Worm (Caenorhabditis elegans) whole organism, L2 larva: Measurements from ENCODE around the gene fbxb-39.

ENCODE experiments used
- C34F6.9 ChIP-seq: fragments of 150-350 bp; optimal IDR thresholded peaks from 2 replicates; lab custom pipeline; 2014; ENCODE audit warnings: missing biosample characterization, missing genetic modification characterization
- F13H6.1 ChIP-seq: sonication (generic microtip); optimal IDR thresholded peaks from 2 replicates; lab custom pipeline; 2016; ENCODE audit warnings: missing genetic modification characterization, missing compliant biosample characterization
- ZK546.5 ChIP-seq: sonication (generic microtip); optimal IDR thresholded peaks from 2 replicates; lab custom pipeline; 2017; ENCODE audit warnings: missing biosample characterization, missing genetic modification characterization
- alr-1 ChIP-seq: fragments of 150-350 bp; optimal IDR thresholded peaks from 2 replicates; lab custom pipeline; 2014; ENCODE audit warnings: missing biosample characterization, missing genetic modification characterization
- aly-2 ChIP-seq: fragments of 150-350 bp; optimal IDR thresholded peaks from 2 replicates; lab custom pipeline; 2014; ENCODE audit warnings: missing biosample characterization, missing genetic modification characterization
- ama-1 ChIP-seq: fragments of 150-350 bp; optimal IDR thresholded peaks from 2 replicates; lab custom pipeline; 2018; ENCODE audit warnings: inconsistent platforms
- blmp-1 ChIP-seq: sonication (generic microtip); optimal IDR thresholded peaks from 2 replicates; lab custom pipeline; 2017; ENCODE audit warnings: missing genetic modification characterization, mild to moderate bottlenecking, missing compliant biosample characterization, antibody characterized with exemption, moderate library complexity; ENCODE audit not compliant: insufficient read depth
- ceh-16 ChIP-seq: fragments of 150-350 bp; optimal IDR thresholded peaks from 2 replicates; lab custom pipeline; 2014; ENCODE audit warnings: missing biosample characterization, missing genetic modification characterization
- ceh-82 ChIP-seq: fragments of 150-350 bp; optimal IDR thresholded peaks from 2 replicates; lab custom pipeline; 2014; ENCODE audit warnings: missing biosample characterization, missing genetic modification characterization
- crh-2 ChIP-seq: sonication (generic microtip); optimal IDR thresholded peaks from 2 replicates; lab custom pipeline; 2017; ENCODE audit warnings: missing biosample characterization, missing genetic modification characterization
- dmd-4 ChIP-seq: sonication (generic microtip); optimal IDR thresholded peaks from 2 replicates; lab custom pipeline; 2017; ENCODE audit warnings: missing biosample characterization, missing genetic modification characterization
- egl-27 ChIP-seq: sonication (generic microtip); optimal IDR thresholded peaks from 3 replicates; lab custom pipeline; 2017; ENCODE audit warnings: missing biosample characterization, missing genetic modification reagents, missing genetic modification characterization
- elt-1 ChIP-seq: fragments of 150-350 bp; optimal IDR thresholded peaks from 2 replicates; lab custom pipeline; 2014; ENCODE audit warnings: missing biosample characterization, missing genetic modification characterization
- elt-3 ChIP-seq: sonication (generic microtip); optimal IDR thresholded peaks from 2 replicates; lab custom pipeline; 2017; ENCODE audit warnings: missing biosample characterization, missing genetic modification characterization
- fos-1 ChIP-seq: fragments of 150-350 bp; optimal IDR thresholded peaks from 2 replicates; lab custom pipeline; 2014; ENCODE audit warnings: missing biosample characterization, missing genetic modification characterization
- gmeb-1 ChIP-seq: fragments of 150-350 bp; optimal IDR thresholded peaks from 2 replicates; lab custom pipeline; 2014; ENCODE audit warnings: missing biosample characterization, missing genetic modification characterization
- lin-13 ChIP-seq: fragments of 150-350 bp; optimal IDR thresholded peaks from 2 replicates; lab custom pipeline; 2014; ENCODE audit warnings: missing biosample characterization, missing genetic modification reagents, missing genetic modification characterization
- lin-39 ChIP-seq: fragments of 150-350 bp; optimal IDR thresholded peaks from 2 replicates; lab custom pipeline; 2014; ENCODE audit warnings: missing biosample characterization, missing genetic modification reagents, missing genetic modification characterization
- lsy-2 ChIP-seq, 2 experiments: fragments of 150-350 bp in 1 of 2; sonication (generic microtip) in 1 of 2; optimal IDR thresholded peaks; 2 replicates each; lab custom pipeline; 2014 to 2017; ENCODE audit warnings: missing biosample characterization in 2 of 2, missing genetic modification characterization in 2 of 2
- mab-5 ChIP-seq: fragments of 150-350 bp; optimal IDR thresholded peaks from 2 replicates; lab custom pipeline; 2014; ENCODE audit warnings: missing biosample characterization, missing genetic modification characterization
- mdl-1 ChIP-seq, 2 experiments: fragments of 150-350 bp in 1 of 2; sonication (generic microtip) in 1 of 2; optimal IDR thresholded peaks; 2 replicates each; lab custom pipeline; 2017; ENCODE audit warnings: missing biosample characterization in 2 of 2, missing genetic modification characterization in 2 of 2
- nhr-10 ChIP-seq: sonication (generic microtip); optimal IDR thresholded peaks from 2 replicates; lab custom pipeline; 2017; ENCODE audit warnings: missing biosample characterization, missing genetic modification characterization
- nhr-12 ChIP-seq: fragments of 150-350 bp; optimal IDR thresholded peaks from 2 replicates; lab custom pipeline; 2014; ENCODE audit warnings: missing biosample characterization, missing genetic modification characterization
- nhr-129 ChIP-seq: fragments of 150-350 bp; optimal IDR thresholded peaks from 2 replicates; lab custom pipeline; 2014; ENCODE audit warnings: missing biosample characterization, missing genetic modification characterization
- nhr-21 ChIP-seq: fragments of 150-350 bp; optimal IDR thresholded peaks from 2 replicates; lab custom pipeline; 2014; ENCODE audit warnings: missing biosample characterization, missing genetic modification characterization
- nhr-25 ChIP-seq: fragments of 150-350 bp; sonication (generic microtip); optimal IDR thresholded peaks from 3 replicates; lab custom pipeline; 2014; ENCODE audit warnings: missing biosample characterization, missing genetic modification characterization
- peb-1 ChIP-seq: fragments of 150-350 bp; optimal IDR thresholded peaks from 2 replicates; lab custom pipeline; 2014; ENCODE audit warnings: missing biosample characterization, missing genetic modification characterization
- sem-4 ChIP-seq: fragments of 150-350 bp; optimal IDR thresholded peaks from 2 replicates; lab custom pipeline; 2014; ENCODE audit warnings: missing biosample characterization, missing genetic modification reagents, missing genetic modification characterization
- skn-1 ChIP-seq: sonication (generic microtip); optimal IDR thresholded peaks from 2 replicates; lab custom pipeline; 2017; ENCODE audit warnings: missing biosample characterization, missing genetic modification characterization
- sma-9 ChIP-seq, 2 experiments: fragments of 150-350 bp in 1 of 2; sonication (generic microtip) in 1 of 2; optimal IDR thresholded peaks; 2 replicates each; lab custom pipeline; 2014 to 2016; ENCODE audit warnings: missing genetic modification characterization in 2 of 2, mild to moderate bottlenecking in 1 of 2, missing biosample characterization in 1 of 2, missing compliant biosample characterization in 1 of 2, missing genetic modification reagents in 1 of 2, moderate library complexity in 1 of 2
- unc-39 ChIP-seq: fragments of 150-350 bp; optimal IDR thresholded peaks from 2 replicates; lab custom pipeline; 2014; ENCODE audit warnings: missing biosample characterization, missing genetic modification characterization
- unc-55 ChIP-seq: fragments of 150-350 bp; sonication (generic microtip); optimal IDR thresholded peaks from 3 replicates; lab custom pipeline; 2014; ENCODE audit warnings: missing biosample characterization, missing genetic modification reagents, missing genetic modification characterization
- unc-62 ChIP-seq: fragments of 150-350 bp; optimal IDR thresholded peaks from 2 replicates; lab custom pipeline; 2014; ENCODE audit warnings: missing biosample characterization, missing genetic modification reagents, missing genetic modification characterization
- zag-1 ChIP-seq: fragments of 150-350 bp; optimal IDR thresholded peaks from 2 replicates; lab custom pipeline; 2014; ENCODE audit warnings: missing biosample characterization, missing genetic modification characterization
- ztf-1 ChIP-seq: fragments of 200-800 bp; sonication (Bioruptor generic); conservative IDR thresholded peaks from 2 replicates; pipeline ENCODE4 v1.3.6; 2022; ENCODE audit warnings: missing genetic modification characterization, missing compliant biosample characterization
- ztf-4 ChIP-seq: fragments of 150-350 bp; optimal IDR thresholded peaks from 2 replicates; lab custom pipeline; 2014; ENCODE audit warnings: missing biosample characterization, missing genetic modification characterization

The fbxb-39 gene

DNA sequence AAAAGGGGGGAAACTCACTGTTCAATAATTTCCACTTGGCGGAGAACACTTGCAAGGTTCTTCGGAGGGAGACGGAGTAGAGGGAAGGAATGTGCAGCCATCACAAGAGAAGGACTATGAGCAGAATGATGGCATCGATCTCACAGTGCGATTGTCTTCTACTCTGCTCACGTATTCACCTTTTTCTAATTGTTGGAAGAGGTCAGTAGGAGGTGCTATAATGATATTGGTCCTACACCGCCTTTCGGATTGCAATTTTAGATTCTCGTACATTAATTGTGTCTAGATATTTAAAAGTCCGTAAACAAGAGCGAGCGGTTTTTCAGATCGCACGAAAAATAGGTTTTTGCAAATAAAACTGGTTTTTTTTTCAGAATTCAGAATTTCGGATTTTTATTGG, at the start of gene fbxb-39:
TSS of gene fbxb-39 (minus strand) at position 101 of the 400 bp plus-strand sequence.
- TF ChIP-seq elt-3 (tag; lab: Kevin White, UChicago): no peak
- TF ChIP-seq ceh-16 (tag; lab: Kevin White, UChicago): no peak
- TF ChIP-seq gmeb-1 (tag; lab: Kevin White, UChicago): no peak
- no peak for TF ChIP-seq aly-2 (tag; lab: Kevin White, UChicago)
- no peak for TF ChIP-seq mdl-1 (tag; optimal IDR thresholded peaks at IDR 0.05; lab: Kevin White, UChicago)
- TF ChIP-seq dmd-4 (tag; lab: Kevin White, UChicago): no peak
- TF ChIP-seq nhr-129 (tag; lab: Kevin White, UChicago): no peak
- TF ChIP-seq unc-39: no peak
- no peak for TF ChIP-seq zag-1 (tag; lab: Kevin White, UChicago)
- no peak for TF ChIP-seq ZK546.5 (tag; lab: Kevin White, UChicago)
- TF ChIP-seq mab-5 (tag; lab: Kevin White, UChicago): no peak
- TF ChIP-seq nhr-25: no peak
- TF ChIP-seq nhr-12 (tag; lab: Kevin White, UChicago): no peak
- TF ChIP-seq crh-2: no peak
- no peak for TF ChIP-seq ztf-1 (GFP tag; lab: Robert Waterston, UW)
- TF ChIP-seq elt-1: no peak

DNA sequence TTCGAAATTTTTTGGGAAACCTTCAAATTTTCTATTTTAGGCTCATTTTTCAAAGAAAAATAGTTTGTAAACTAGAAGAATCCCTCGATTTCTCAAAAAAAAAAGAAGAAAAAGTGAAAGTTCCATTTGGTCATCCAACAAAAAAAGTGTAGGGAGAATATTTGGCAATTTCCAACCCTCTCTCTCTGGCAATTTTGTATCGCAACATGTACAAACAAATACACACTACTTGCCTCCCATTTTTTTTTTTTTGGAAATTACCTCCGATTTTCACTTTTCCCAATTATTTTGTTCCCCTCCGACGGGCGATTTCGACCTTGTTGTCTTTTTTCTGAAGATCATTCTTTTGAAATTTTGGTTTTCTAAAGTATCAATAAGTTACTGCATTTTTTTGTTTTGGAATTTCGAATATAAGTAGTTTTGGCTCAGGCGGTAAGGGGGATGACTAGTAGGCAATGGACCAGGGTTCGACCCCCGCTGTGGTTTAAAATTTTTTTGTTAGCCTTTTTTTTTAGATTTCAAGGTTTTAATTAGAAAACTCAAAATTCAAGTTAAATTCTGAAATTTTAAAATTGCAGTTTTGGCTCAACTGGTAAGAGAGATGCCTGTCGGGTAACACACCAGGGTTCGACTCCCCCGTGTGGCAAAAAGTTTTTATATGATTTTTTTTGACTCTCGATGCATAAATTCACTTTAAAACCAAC, 48.3 kb upstream of the fbxb-39 start:
- no peak for TF ChIP-seq ama-1 (lab: Kevin White, UChicago)
- no peak for TF ChIP-seq sem-4
- no peak for TF ChIP-seq unc-39
- peak; percentile 51 for TF ChIP-seq blmp-1 (tag; lab: Kevin White, UChicago)
- TF ChIP-seq F13H6.1 (tag; lab: Kevin White, UChicago): peak; percentile 2
- TF ChIP-seq nhr-25: peak; percentile 67

DNA sequence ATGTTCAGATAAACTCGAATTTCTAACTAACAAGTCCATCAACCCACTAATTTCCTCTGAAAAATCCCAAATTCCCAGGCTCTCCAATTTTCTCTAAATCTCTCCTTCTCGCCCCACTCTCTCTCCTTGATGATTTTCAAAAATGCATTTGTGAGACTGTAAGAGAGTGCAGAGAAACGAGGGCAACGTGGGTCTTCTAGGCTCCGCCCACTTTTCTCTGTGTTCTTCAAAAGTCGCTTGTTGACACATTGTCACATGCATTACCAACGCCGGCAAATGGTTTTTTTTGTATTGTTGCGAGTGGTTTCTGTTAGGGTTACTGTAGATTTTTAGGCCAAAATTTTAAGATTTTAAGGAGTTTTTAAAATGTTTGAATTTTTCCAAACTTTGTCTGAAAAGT, 46.1 kb upstream of the fbxb-39 start:
- TF ChIP-seq unc-55 (GFP tag; lab: Kevin White, UChicago) (no peak), mdl-1 (tag; optimal IDR thresholded peaks at IDR 0.05; lab: Kevin White, UChicago) (peak in 1 of 2 experiments; percentile 11), nhr-25 (peak; percentile 26), fos-1 (no peak), blmp-1 (tag; lab: Kevin White, UChicago) (no peak), ceh-82 (tag; lab: Kevin White, UChicago) (no peak), nhr-21 (no peak), sma-9 (GFP tag; optimal IDR thresholded peaks at IDR 0.05; lab: Kevin White, UChicago) (peak; percentile 3), sma-9 (tag; optimal IDR thresholded peaks at IDR 0.05; lab: Kevin White, UChicago) (no peak)

DNA sequence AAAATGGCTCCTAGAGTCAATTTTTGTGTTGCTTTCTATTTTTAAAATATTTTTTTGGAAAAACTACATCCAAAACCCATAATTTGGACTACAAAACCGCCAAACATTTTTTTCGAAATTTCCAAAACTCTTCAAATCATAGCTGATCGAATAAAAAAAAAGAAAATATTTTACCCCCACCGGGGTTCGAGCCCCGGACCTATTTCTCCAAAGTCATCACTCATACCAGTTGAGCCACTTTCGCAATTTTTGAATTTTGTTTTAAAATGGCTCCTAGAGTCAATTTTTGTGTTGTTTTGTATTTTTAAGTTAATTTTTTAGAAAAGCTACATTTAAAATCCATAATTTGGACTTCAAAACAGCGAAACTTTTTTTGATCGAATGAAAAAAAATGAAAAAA, 45.2 kb upstream of the fbxb-39 start:
- TF ChIP-seq unc-62 (no peak), ceh-16 (tag; lab: Kevin White, UChicago) (no peak), nhr-10 (tag; lab: Kevin White, UChicago) (no peak), nhr-129 (tag; lab: Kevin White, UChicago) (no peak), crh-2 (no peak), dmd-4 (tag; lab: Kevin White, UChicago) (no peak), alr-1 (no peak), nhr-25 (no peak), sma-9 (GFP tag; optimal IDR thresholded peaks at IDR 0.05; lab: Kevin White, UChicago) (no peak), sma-9 (tag; optimal IDR thresholded peaks at IDR 0.05; lab: Kevin White, UChicago) (no peak), ZK546.5 (tag; lab: Kevin White, UChicago) (no peak), skn-1 (tag; lab: Kevin White, UChicago) (no peak), lin-39 (no peak)

DNA sequence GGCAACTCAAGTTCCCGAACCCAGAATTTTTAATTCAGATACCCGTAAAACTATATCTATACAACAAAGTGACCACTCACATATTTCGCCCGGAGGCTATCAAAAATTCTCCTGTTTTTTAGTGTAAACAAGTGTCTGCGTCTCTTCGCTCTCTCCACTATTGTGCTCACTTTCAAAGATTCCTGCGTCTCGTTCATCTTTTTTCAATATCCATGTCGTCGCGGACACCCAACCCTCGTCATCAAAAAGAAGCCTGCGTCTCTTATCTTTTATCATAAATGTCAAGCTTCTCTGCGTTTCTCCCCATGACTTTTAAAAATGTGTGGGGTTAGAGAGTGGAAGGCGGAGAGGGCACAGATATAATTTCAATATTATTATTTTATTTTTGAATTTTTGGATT, 44.5 kb upstream of the fbxb-39 start:
- TF ChIP-seq elt-3 (tag; lab: Kevin White, UChicago) (no peak), nhr-129 (tag; lab: Kevin White, UChicago) (peak; percentile 71), C34F6.9 (peak; percentile 57), lin-13 (GFP tag; lab: Kevin White, UChicago) (peak; percentile 38), ztf-4 (tag; lab: Kevin White, UChicago) (no peak), peb-1 (tag; lab: Kevin White, UChicago) (no peak), egl-27 (peak; percentile 60), F13H6.1 (tag; lab: Kevin White, UChicago) (peak; percentile 90), ama-1 (lab: Kevin White, UChicago) (no peak), crh-2 (peak; percentile 48), unc-55 (GFP tag; lab: Kevin White, UChicago) (peak; percentile 46), sma-9 (GFP tag; optimal IDR thresholded peaks at IDR 0.05; lab: Kevin White, UChicago) (peak; percentile 74), sma-9 (tag; optimal IDR thresholded peaks at IDR 0.05; lab: Kevin White, UChicago) (no peak), mab-5 (tag; lab: Kevin White, UChicago) (peak; percentile 33), lsy-2 (tag; optimal IDR thresholded peaks at IDR 0.05; lab: Kevin White, UChicago) (peak; percentile 30 to 69)
